Fruit fly (Drosophila melanogaster): ENCODE results near the gene Pp1alpha-96A.

DNA sequence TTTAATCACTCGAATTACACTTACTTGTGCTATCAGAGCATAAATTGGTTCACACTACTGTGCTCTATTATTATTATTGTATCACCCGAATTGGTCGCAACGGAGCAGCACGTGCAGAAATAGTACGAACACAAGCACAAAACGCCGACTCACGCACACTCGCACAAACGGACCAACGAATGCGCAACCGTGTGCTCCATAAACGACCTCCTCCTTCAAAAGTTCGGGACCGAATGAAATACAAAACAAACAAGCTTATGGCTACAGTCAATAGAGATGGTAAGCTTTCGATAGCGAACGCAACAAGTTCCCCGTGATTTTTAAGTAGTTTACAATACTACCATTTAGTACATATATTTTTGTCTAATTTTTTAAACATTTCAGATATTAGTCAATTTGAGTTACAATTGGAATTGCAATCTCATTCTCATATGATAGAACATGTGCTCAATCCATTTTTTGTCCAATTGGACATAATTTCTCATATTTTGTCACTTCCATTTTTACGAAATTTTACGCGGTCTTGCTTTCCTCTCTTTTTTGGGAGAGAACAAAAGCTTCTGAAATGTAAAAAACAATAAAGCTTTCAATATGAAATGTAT lies 25.7 kb downstream of the Pp1alpha-96A start, which contains the start of gene Cftr:
- peak; percentile 61 for TF ChIP-seq CG5204 (GFP tag; optimal IDR thresholded peaks at IDR 0.05)
- TF ChIP-seq Hr96 (GFP tag; optimal IDR thresholded peaks at IDR 0.05) = peak; percentile 68
- peak; percentile 68 for TF ChIP-seq CG7045 (GFP tag; optimal IDR thresholded peaks at IDR 0.05)
- peak; percentile 77 for TF ChIP-seq CG7101 (tag; optimal IDR thresholded peaks at IDR 0.05)
- peak; percentile 79 for TF ChIP-seq toe (GFP tag; optimal IDR thresholded peaks at IDR 0.05)
